Fruit fly (Drosophila melanogaster) whole organism, embryonic: ENCODE measurements around the gene CG4074.

Experiments
- ATbp ChIP-seq: fragments of 200-800 bp; sonication (Bioruptor generic); optimal IDR thresholded peaks from 2 replicates; lab custom pipeline; 2017; ENCODE audit warnings: missing biosample characterization, mild to moderate bottlenecking, missing genetic modification characterization, missing genetic modification reagents
- Aef1 ChIP-seq: fragments of 200-800 bp; sonication (Bioruptor generic); IDR thresholded peaks from 3 replicates; pipeline ENCODE4 v1.3.6; 2022; ENCODE audit warnings: missing biosample characterization, missing genetic modification characterization
- Atf-2 ChIP-seq: fragments of 200-800 bp; sonication (Bioruptor generic); optimal IDR thresholded peaks from 2 replicates; lab custom pipeline; 2016; ENCODE audit warnings: missing biosample characterization, missing genetic modification characterization
- CG10147 ChIP-seq: fragments of 200-800 bp; sonication (Bioruptor generic); optimal IDR thresholded peaks from 2 replicates; lab custom pipeline; 2019; ENCODE audit warnings: missing biosample characterization, mild to moderate bottlenecking, missing genetic modification characterization, moderate library complexity
- CG10209 ChIP-seq: fragments of 200-800 bp; sonication (Bioruptor generic); optimal IDR thresholded peaks from 3 replicates; lab custom pipeline; 2017; ENCODE audit warnings: missing biosample characterization, mild to moderate bottlenecking, missing genetic modification characterization, missing genetic modification reagents
- CG10543 ChIP-seq: fragments of 200-800 bp; sonication (Bioruptor generic); optimal IDR thresholded peaks from 3 replicates; lab custom pipeline; 2017; ENCODE audit warnings: missing biosample characterization, mild to moderate bottlenecking, missing genetic modification characterization, moderate library complexity
- CG10959 ChIP-seq: fragments of 200-800 bp; sonication (Bioruptor generic); IDR thresholded peaks from 2 replicates; pipeline ENCODE4 v1.3.6; 2022; ENCODE audit warnings: missing biosample characterization, missing genetic modification characterization
- CG11504 ChIP-seq: fragments of 200-800 bp; sonication (Bioruptor generic); optimal IDR thresholded peaks from 3 replicates; lab custom pipeline; 2019; ENCODE audit warnings: missing biosample characterization, mild to moderate bottlenecking, missing genetic modification characterization, moderate library complexity
- CG11695 ChIP-seq: fragments of 200-800 bp; sonication (Bioruptor generic); IDR thresholded peaks from 3 replicates; pipeline ENCODE4 v1.3.6; 2022; ENCODE audit warnings: missing biosample characterization, missing genetic modification characterization
- CG15073 ChIP-seq: fragments of 200-800 bp; sonication (Bioruptor generic); optimal IDR thresholded peaks from 2 replicates; lab custom pipeline; 2016; ENCODE audit warnings: missing biosample characterization, missing genetic modification characterization
- CG1529 ChIP-seq: fragments of 200-800 bp; sonication (Bioruptor generic); optimal IDR thresholded peaks from 3 replicates; lab custom pipeline; 2018; ENCODE audit warnings: missing biosample characterization, missing genetic modification characterization
- CG15479 ChIP-seq: fragments of 200-800 bp; sonication (Bioruptor generic); optimal IDR thresholded peaks from 3 replicates; lab custom pipeline; 2019; ENCODE audit warnings: missing biosample characterization, mild to moderate bottlenecking, missing genetic modification characterization, moderate library complexity
- CG15601 ChIP-seq: fragments of 200-800 bp; sonication (Bioruptor generic); optimal IDR thresholded peaks from 3 replicates; lab custom pipeline; 2019; ENCODE audit warnings: missing biosample characterization, mild to moderate bottlenecking, missing genetic modification characterization, moderate library complexity
- CG1647 ChIP-seq: fragments of 200-800 bp; sonication (Bioruptor generic); optimal IDR thresholded peaks from 3 replicates; lab custom pipeline; 2016; ENCODE audit warnings: missing biosample characterization, missing genetic modification characterization
- CG2116 ChIP-seq: fragments of 200-800 bp; sonication (Bioruptor generic); optimal IDR thresholded peaks from 3 replicates; lab custom pipeline; 2018; ENCODE audit warnings: missing biosample characterization, mild to moderate bottlenecking, missing genetic modification characterization
- CG3995 ChIP-seq: fragments of 200-800 bp; sonication (Bioruptor generic); optimal IDR thresholded peaks from 3 replicates; lab custom pipeline; 2016; ENCODE audit warnings: missing biosample characterization, missing genetic modification characterization
- CG4328 ChIP-seq: fragments of 200-800 bp; sonication (Bioruptor generic); optimal IDR thresholded peaks from 3 replicates; lab custom pipeline; 2017; ENCODE audit warnings: missing biosample characterization, missing genetic modification reagents, missing genetic modification characterization
- CG4360 ChIP-seq: fragments of 200-800 bp; sonication (Bioruptor generic); IDR thresholded peaks from 2 replicates; pipeline ENCODE4 v1.3.6; 2022; ENCODE audit warnings: missing biosample characterization, missing genetic modification characterization
- CG4404 ChIP-seq: fragments of 200-800 bp; sonication (Bioruptor generic); IDR thresholded peaks from 2 replicates; pipeline ENCODE4 v1.3.6; 2022; ENCODE audit warnings: missing biosample characterization, missing genetic modification characterization
- CG5245 ChIP-seq: fragments of 200-800 bp; sonication (Bioruptor generic); optimal IDR thresholded peaks from 3 replicates; lab custom pipeline; 2016; ENCODE audit warnings: missing biosample characterization, missing genetic modification characterization
- CG5953 ChIP-seq: fragments of 200-800 bp; sonication (Bioruptor generic); IDR thresholded peaks from 2 replicates; pipeline ENCODE4 v1.3.6; 2022; ENCODE audit warnings: missing biosample characterization, missing genetic modification characterization
- CG6791 ChIP-seq: fragments of 200-800 bp; sonication (Bioruptor generic); IDR thresholded peaks from 3 replicates; pipeline ENCODE4 v1.3.6; 2022; ENCODE audit warnings: missing biosample characterization, missing genetic modification characterization; ENCODE audit not compliant: partially characterized antibody
- CG8765 ChIP-seq: fragments of 200-800 bp; sonication (Bioruptor generic); IDR thresholded peaks from 2 replicates; pipeline ENCODE4 v1.3.6; 2022; ENCODE audit warnings: missing biosample characterization, missing genetic modification characterization
- CG9437 ChIP-seq: fragments of 200-800 bp; sonication (Bioruptor generic); optimal IDR thresholded peaks from 2 replicates; lab custom pipeline; 2018; ENCODE audit warnings: missing biosample characterization, mild to moderate bottlenecking, missing genetic modification characterization
- CG9797 ChIP-seq: fragments of 200-800 bp; sonication (Bioruptor generic); optimal IDR thresholded peaks from 3 replicates; lab custom pipeline; 2018; ENCODE audit warnings: missing biosample characterization, mild to moderate bottlenecking, missing genetic modification characterization
- CG9876 ChIP-seq: fragments of 200-800 bp; sonication (Bioruptor generic); optimal IDR thresholded peaks from 2 replicates; lab custom pipeline; 2016; ENCODE audit warnings: missing biosample characterization, missing genetic modification characterization
- CTCF ChIP-seq: fragments of 200-800 bp; sonication (Bioruptor generic); optimal IDR thresholded peaks from 2 replicates; lab custom pipeline; 2017; ENCODE audit warnings: missing biosample characterization, mild to moderate bottlenecking, missing genetic modification characterization, moderate library complexity
- Dbx ChIP-seq: fragments of 200-800 bp; sonication (Bioruptor generic); IDR thresholded peaks from 3 replicates; pipeline ENCODE4 v1.3.6; 2022; ENCODE audit warnings: missing biosample characterization, missing genetic modification characterization
- Drgx ChIP-seq: fragments of 200-800 bp; sonication (Bioruptor generic); IDR thresholded peaks from 2 replicates; pipeline ENCODE4 v1.3.6; 2022; ENCODE audit warnings: missing biosample characterization, missing genetic modification characterization
- E2f2 ChIP-seq: fragments of 200-800 bp; sonication (Bioruptor generic); IDR thresholded peaks from 2 replicates; pipeline ENCODE4 v1.3.6; 2022; ENCODE audit warnings: missing biosample characterization, missing genetic modification characterization
- ERR ChIP-seq: fragments of 200-800 bp; sonication (Bioruptor generic); optimal IDR thresholded peaks from 2 replicates; lab custom pipeline; 2016; ENCODE audit warnings: missing biosample characterization, missing genetic modification characterization
- GATAe ChIP-seq: fragments of 200-800 bp; sonication (Bioruptor generic); conservative IDR thresholded peaks from 2 replicates; pipeline ENCODE4 v1.3.6; 2022; ENCODE audit warnings: missing biosample characterization, missing genetic modification characterization
- Vsx1 ChIP-seq: fragments of 200-800 bp; sonication (Bioruptor generic); optimal IDR thresholded peaks from 2 replicates; lab custom pipeline; 2017; ENCODE audit warnings: missing biosample characterization, mild to moderate bottlenecking, missing genetic modification characterization, missing genetic modification reagents
- aop ChIP-seq: fragments of 200-800 bp; sonication (Bioruptor generic); IDR thresholded peaks from 2 replicates; pipeline ENCODE4 v1.3.6; 2022; ENCODE audit warnings: missing biosample characterization, missing genetic modification characterization
- ase ChIP-seq: fragments of 200-800 bp; sonication (Bioruptor generic); IDR thresholded peaks from 3 replicates; pipeline ENCODE4 v1.3.6; 2022; ENCODE audit warnings: missing biosample characterization, missing genetic modification characterization
- br ChIP-seq: fragments of >200 bp; optimal IDR thresholded peaks from 2 replicates; lab custom pipeline; 2017
- cg ChIP-seq: fragments of 200-800 bp; sonication (Bioruptor generic); optimal IDR thresholded peaks from 3 replicates; lab custom pipeline; 2019; ENCODE audit warnings: missing biosample characterization, mild to moderate bottlenecking, missing genetic modification characterization, moderate library complexity
- crol ChIP-seq: fragments of 200-800 bp; sonication (Bioruptor generic); IDR thresholded peaks from 2 replicates; pipeline ENCODE4 v1.3.6; 2022; ENCODE audit warnings: missing biosample characterization, missing genetic modification characterization
- da ChIP-seq: fragments of 200-800 bp; sonication (Bioruptor generic); optimal IDR thresholded peaks from 2 replicates; lab custom pipeline; 2016; ENCODE audit warnings: missing biosample characterization, missing genetic modification characterization
- ftz-f1 ChIP-seq: fragments of 200-800 bp; sonication (Bioruptor generic); optimal IDR thresholded peaks from 2 replicates; lab custom pipeline; 2016; ENCODE audit warnings: missing biosample characterization, missing genetic modification characterization
- gce ChIP-seq: fragments of 200-800 bp; sonication (Bioruptor generic); IDR thresholded peaks from 3 replicates; pipeline ENCODE4 v1.3.6; 2022; ENCODE audit warnings: missing biosample characterization, missing genetic modification characterization
- luna ChIP-seq: fragments of 200-800 bp; sonication (Bioruptor generic); optimal IDR thresholded peaks from 2 replicates; lab custom pipeline; 2016; ENCODE audit warnings: missing biosample characterization, missing genetic modification characterization
- oc ChIP-seq: fragments of 200-800 bp; sonication (Bioruptor generic); optimal IDR thresholded peaks from 2 replicates; lab custom pipeline; 2018; ENCODE audit warnings: missing biosample characterization, mild to moderate bottlenecking, missing genetic modification characterization, moderate library complexity
- odd ChIP-seq: fragments of 200-800 bp; sonication (Bioruptor generic); optimal IDR thresholded peaks from 2 replicates; lab custom pipeline; 2017; ENCODE audit warnings: missing biosample characterization, mild to moderate bottlenecking, missing genetic modification characterization
- pan ChIP-seq, 4 experiments: fragments of >200 bp in 3 of 4; fragments of 200-800 bp in 1 of 4; sonication (Bioruptor generic) in 1 of 4; optimal IDR thresholded peaks in 3 of 4; IDR thresholded peaks in 1 of 4; 2 replicates each; pipeline versions ENCODE4 v1.3.6 to Lab custom; 2017 to 2022; ENCODE audit warnings: missing biosample characterization in 2 of 4, missing genetic modification characterization in 2 of 4, mixed read lengths in 1 of 4
- pho ChIP-seq: fragments of 200-800 bp; sonication (Bioruptor generic); optimal IDR thresholded peaks from 2 replicates; lab custom pipeline; 2016; ENCODE audit warnings: missing biosample characterization, missing genetic modification characterization
- sd ChIP-seq: fragments of 200-800 bp; sonication (Bioruptor generic); optimal IDR thresholded peaks from 3 replicates; lab custom pipeline; 2018; ENCODE audit warnings: missing biosample characterization, mild to moderate bottlenecking, missing genetic modification characterization, moderate library complexity
- sim ChIP-seq: fragments of 200-800 bp; sonication (Bioruptor generic); IDR thresholded peaks from 2 replicates; pipeline ENCODE4 v1.3.6; 2022; ENCODE audit warnings: missing biosample characterization, missing genetic modification characterization
- sqz ChIP-seq: fragments of 200-800 bp; sonication (Bioruptor generic); optimal IDR thresholded peaks from 3 replicates; lab custom pipeline; 2018; ENCODE audit warnings: missing biosample characterization, mild to moderate bottlenecking, missing genetic modification characterization
- sr ChIP-seq: fragments of 200-800 bp; sonication (Bioruptor generic); IDR thresholded peaks from 3 replicates; pipeline ENCODE4 v1.3.6; 2022; ENCODE audit warnings: missing biosample characterization, missing genetic modification characterization
- stc ChIP-seq: fragments of 200-800 bp; sonication (Bioruptor generic); IDR thresholded peaks from 2 replicates; pipeline ENCODE4 v1.3.6; 2022; ENCODE audit warnings: missing biosample characterization, missing genetic modification characterization
- zfh2 ChIP-seq: fragments of 200-800 bp; sonication (Bioruptor generic); optimal IDR thresholded peaks from 2 replicates; lab custom pipeline; 2016; ENCODE audit warnings: missing biosample characterization, missing genetic modification characterization

Gene CG4074

dm6 chr3L:20798325-20798846 is 29.1 kb upstream of the CG4074 start, which contains the start of the genes CG3698 and tzn (continued):
- TF ChIP-seq CTCF (GFP tag; lab: Kevin White, UChicago) (peak; percentile 94), da (GFP tag; lab: Kevin White, UChicago) (peak; percentile 72), E2f2 (GFP tag; lab: Robert Waterston, UW) (peak; percentile 74), CG6791 (GFP tag; lab: Robert Waterston, UW) (no peak), CG4404 (GFP tag; lab: Robert Waterston, UW) (peak; percentile 71), CG2116 (peak; percentile 90), ATbp (GFP tag; lab: Kevin White, UChicago) (peak; percentile 94), CG1647 (GFP tag; lab: Kevin White, UChicago) (peak; percentile 71), CG10147 (GFP tag; lab: Kevin White, UChicago) (peak; percentile 90), CG9876 (GFP tag; lab: Kevin White, UChicago) (peak; percentile 95), luna (peak; percentile 43), CG4328 (GFP tag; lab: Kevin White, UChicago) (peak; percentile 94), gce (peak; percentile 93), pho (peak; percentile 77), CG9437 (GFP tag; lab: Kevin White, UChicago) (peak; percentile 84), Drgx (GFP tag; lab: Robert Waterston, UW) (peak; percentile 47; the same call in 1 of the 2 replicates), CG1529 (peak; percentile 88), CG11504 (no peak), crol (peak; percentile 54), CG5953 (GFP tag; lab: Robert Waterston, UW) (peak; percentile 93), Atf-2 (peak; percentile 78), aop (GFP tag; lab: Robert Waterston, UW) (0 out of 2 replicates have a peak, but pooled peaks have one; percentile 48), Vsx1 (GFP tag; lab: Kevin White, UChicago) (no peak), sim (GFP tag; lab: Robert Waterston, UW) (peak; percentile 82), sr (GFP tag; lab: Robert Waterston, UW) (peak; percentile 88), CG3995 (GFP tag; lab: Kevin White, UChicago) (peak; percentile 81), Dbx (GFP tag; lab: Robert Waterston, UW) (peak; percentile 93), CG15073 (GFP tag; lab: Kevin White, UChicago) (peak; percentile 52), Aef1 (GFP tag; lab: Robert Waterston, UW) (peak; percentile 89), pan (optimal IDR thresholded peaks at IDR 0.05; lab: Kevin White, UChicago) (no peak), pan (GFP tag; optimal IDR thresholded peaks at IDR 0.05 in 1 of 2, IDR thresholded peaks at IDR 0.05 in 1 of 2) (peak in 1 of 2 experiments; percentile 94), CG4360 (GFP tag; lab: Robert Waterston, UW) (peak; percentile 46; the same call in 1 of the 2 replicates), CG15601 (tag; lab: Kevin White, UChicago) (peak; percentile 92), GATAe (GFP tag; lab: Robert Waterston, UW) (peak; percentile 87), CG8765 (GFP tag; lab: Robert Waterston, UW) (peak; percentile 82), CG5245 (GFP tag; lab: Kevin White, UChicago) (peak; percentile 88), oc (tag; lab: Kevin White, UChicago) (no peak), stc (GFP tag; lab: Robert Waterston, UW) (peak; percentile 91), CG15479 (GFP tag; lab: Kevin White, UChicago) (peak; percentile 12), ERR (GFP tag; lab: Kevin White, UChicago) (peak; percentile 46), cg (GFP tag; lab: Kevin White, UChicago) (no peak), CG10209 (peak; percentile 97), ase (GFP tag; lab: Robert Waterston, UW) (peak; percentile 95), CG11695 (GFP tag; lab: Robert Waterston, UW) (peak; percentile 76), ftz-f1 (GFP tag; lab: Kevin White, UChicago) (peak; percentile 62), sqz (GFP tag; lab: Kevin White, UChicago) (no peak), CG10959 (peak; percentile 88), odd (no peak), zfh2 (GFP tag; lab: Kevin White, UChicago) (peak; percentile 83), CG9797 (GFP tag; lab: Kevin White, UChicago) (peak; percentile 91), sd (no peak), CG10543 (GFP tag; lab: Kevin White, UChicago) (peak; percentile 91), br (lab: Kevin White, UChicago) (no peak)
